Fruit fly (Drosophila melanogaster): ENCODE results near the gene CG5382.

DNA sequence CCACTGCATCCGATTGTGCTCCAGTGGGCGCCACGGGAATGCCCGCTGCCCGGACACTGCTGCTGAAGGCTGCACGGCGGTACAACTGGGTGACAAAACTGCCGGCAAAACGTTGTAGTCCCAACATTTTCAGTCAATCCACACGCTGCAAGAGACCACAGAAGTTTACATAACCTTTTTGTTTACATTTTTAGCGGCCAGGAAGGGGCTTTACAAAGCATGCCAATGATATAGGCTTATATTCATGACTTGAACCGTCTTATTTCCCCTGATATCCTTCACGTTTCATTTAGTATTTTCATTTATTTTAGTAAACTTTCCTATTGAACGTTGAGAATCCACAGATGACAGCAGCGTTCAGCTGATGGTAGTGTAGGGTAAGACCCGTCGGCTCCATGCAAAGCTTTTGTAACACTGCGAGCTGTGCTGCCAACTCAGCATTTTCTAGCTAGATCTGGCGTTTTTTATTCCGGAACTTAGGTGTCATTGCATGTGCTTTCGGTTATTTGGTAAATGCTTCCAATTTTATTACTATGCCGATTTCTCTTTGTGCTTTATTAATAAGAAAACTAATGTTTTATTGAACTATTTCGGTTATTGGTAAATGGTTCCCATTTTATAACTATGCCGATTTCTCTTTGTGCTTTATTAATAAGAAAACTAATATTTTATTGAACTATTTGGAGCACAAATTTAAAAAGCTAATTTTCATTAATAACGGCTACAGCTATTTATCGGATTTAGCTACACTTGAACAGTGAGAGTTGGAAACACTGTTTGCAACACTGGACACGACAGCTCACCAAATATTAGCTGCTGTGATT, 45.0 kb upstream of the CG5382 start, which contains the start of the genes CG13850 and lqfR:
- TF ChIP-seq dsf (GFP tag; optimal IDR thresholded peaks at IDR 0.05; ENCODE audit: borderline replicate concordance) (peak; percentile 67), Rel (GFP tag; optimal IDR thresholded peaks at IDR 0.05) (no peak), Rel (tag; optimal IDR thresholded peaks at IDR 0.05) (peak; percentile 48)
